Fruit fly (Drosophila melanogaster): ENCODE results near the gene grp.
A peak's percentile ranks its signal among the peaks of the same experiment; 100 is the strongest.

Gene grp

DNA sequence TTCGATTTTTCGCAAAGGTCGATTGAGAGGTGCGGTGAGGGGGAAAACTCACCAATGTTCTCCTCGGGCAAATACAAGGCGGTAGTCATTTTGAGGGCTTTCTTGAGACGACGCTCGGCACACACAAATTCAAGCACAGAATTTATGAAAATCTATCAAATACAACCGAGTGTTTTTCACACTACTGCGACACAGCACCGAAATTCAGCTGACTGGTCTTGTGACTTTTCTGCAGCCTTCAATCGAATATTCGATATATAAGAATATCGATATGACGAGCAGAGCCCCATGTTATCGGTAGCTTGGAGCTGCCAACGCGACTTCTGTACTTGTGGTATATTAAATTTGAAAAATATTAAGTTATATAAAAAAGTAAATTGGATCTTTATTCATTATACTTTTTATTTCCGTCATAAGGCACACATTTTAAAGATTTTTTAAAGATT is 47.7 kb downstream of the grp start, which contains the start of gene VhaSFD (continued):
- TF ChIP-seq lilli (GFP tag; optimal IDR thresholded peaks at IDR 0.05) (peak; percentile 40), lola (GFP tag; optimal IDR thresholded peaks at IDR 0.05) (no peak), stc (GFP tag; IDR thresholded peaks at IDR 0.05) (no peak), Hand (GFP tag; optimal IDR thresholded peaks at IDR 0.05) (no peak), trem (tag; optimal IDR thresholded peaks at IDR 0.05) (peak; percentile 99), Dll (GFP tag; IDR thresholded peaks at IDR 0.05; ENCODE audit: partially characterized antibody) (peak; percentile 69), D19A (tag; optimal IDR thresholded peaks at IDR 0.05) (peak; percentile 65), CG14860 (GFP tag; IDR thresholded peaks at IDR 0.05; ENCODE audit: partially characterized antibody) (peak; percentile 47; the same call in 2 of the 3 replicates), gcm2 (GFP tag; optimal IDR thresholded peaks at IDR 0.05) (no peak), MBD-R2 (GFP tag; IDR thresholded peaks at IDR 0.05) (peak; percentile 62), Dbx (GFP tag; IDR thresholded peaks at IDR 0.05) (0 out of 3 replicates have a peak, but pooled peaks have one; percentile 14), Trl (optimal IDR thresholded peaks at IDR 0.05) (no peak), Trl (GFP tag; optimal IDR thresholded peaks at IDR 0.05) (no peak), CG18619 (GFP tag; optimal IDR thresholded peaks at IDR 0.05) (no peak), unc-4 (GFP tag; IDR thresholded peaks at IDR 0.05; ENCODE audit: partially characterized antibody) (peak; percentile 75), Scr (GFP tag; IDR thresholded peaks at IDR 0.05; ENCODE audit: partially characterized antibody) (peak; percentile 49), CG14014 (GFP tag; IDR thresholded peaks at IDR 0.05) (no peak), bsh (GFP tag; optimal IDR thresholded peaks at IDR 0.05) (no peak), tin (GFP tag; optimal IDR thresholded peaks at IDR 0.05) (peak; percentile 5), CG17186 (GFP tag; optimal IDR thresholded peaks at IDR 0.05) (no peak), CG15696 (tag; optimal IDR thresholded peaks at IDR 0.05) (peak; percentile 28), CG5245 (GFP tag; optimal IDR thresholded peaks at IDR 0.05) (no peak), D (optimal IDR thresholded peaks at IDR 0.05) (no peak), D (GFP tag; optimal IDR thresholded peaks at IDR 0.05) (no peak), CG10959 (GFP tag; IDR thresholded peaks at IDR 0.05) (no peak), CG10267 (tag; optimal IDR thresholded peaks at IDR 0.05) (peak; percentile 61), CG34376 (GFP tag; optimal IDR thresholded peaks at IDR 0.05) (peak; percentile 54), bcd (GFP tag; optimal IDR thresholded peaks at IDR 0.05) (no peak), salm (tag; optimal IDR thresholded peaks at IDR 0.05) (no peak), sima (GFP tag; optimal IDR thresholded peaks at IDR 0.05) (no peak), vnd (GFP tag; IDR thresholded peaks at IDR 0.05; ENCODE audit: partially characterized antibody) (peak; percentile 57; the same call in 1 of the 3 replicates), Antp (GFP tag; optimal IDR thresholded peaks at IDR 0.05) (no peak), ham (GFP tag; IDR thresholded peaks at IDR 0.05) (no peak), Neu2 (GFP tag; optimal IDR thresholded peaks at IDR 0.05; ENCODE audit: borderline replicate concordance) (no peak), Poxn (GFP tag; IDR thresholded peaks at IDR 0.05) (no peak), cad (GFP tag; optimal IDR thresholded peaks at IDR 0.05) (no peak), CG9437 (GFP tag; optimal IDR thresholded peaks at IDR 0.05) (no peak), MTF-1 (GFP tag; optimal IDR thresholded peaks at IDR 0.05; ENCODE audit: borderline replicate concordance) (no peak), CG11695 (GFP tag; IDR thresholded peaks at IDR 0.05) (no peak), CG16779 (GFP tag; IDR thresholded peaks at IDR 0.05) (no peak), B-H1 (GFP tag; IDR thresholded peaks at IDR 0.05) (no peak), Hr51 (GFP tag; optimal IDR thresholded peaks at IDR 0.05) (no peak), kni (GFP tag; optimal IDR thresholded peaks at IDR 0.05) (no peak), CG18764 (GFP tag; optimal IDR thresholded peaks at IDR 0.05) (no peak), CG17612 (GFP tag; IDR thresholded peaks at IDR 0.05) (no peak), usp (GFP tag; optimal IDR thresholded peaks at IDR 0.05) (no peak), Ets97D (GFP tag; optimal IDR thresholded peaks at IDR 0.05) (peak; percentile 40), az2 (GFP tag; optimal IDR thresholded peaks at IDR 0.05) (no peak), tap (tag; optimal IDR thresholded peaks at IDR 0.05) (no peak), Mes4 (GFP tag; optimal IDR thresholded peaks at IDR 0.05) (no peak), CG4360 (GFP tag; IDR thresholded peaks at IDR 0.05) (no peak)
